Worm (Caenorhabditis elegans) whole organism, early embryonic: Measurements from ENCODE around the gene hsp-17.
"Not testable (repeated sequence)": the region's sequence is repeated elsewhere in the genome, so short reads cannot be mapped to it uniquely, and the experiment has no call there.

Experiments
- B0310.2 ChIP-seq: sonication (generic microtip); optimal IDR thresholded peaks from 2 replicates; lab custom pipeline; 2016; ENCODE audit warnings: mild to moderate bottlenecking, missing genetic modification characterization, missing compliant biosample characterization
- F13C5.2 ChIP-seq: sonication (generic microtip); optimal IDR thresholded peaks from 2 replicates; lab custom pipeline; 2017; ENCODE audit warnings: mild to moderate bottlenecking, missing genetic modification characterization, inconsistent platforms, missing compliant biosample characterization
- aly-1 ChIP-seq: sonication (generic microtip); optimal IDR thresholded peaks from 2 replicates; lab custom pipeline; 2016; ENCODE audit warnings: missing genetic modification characterization, missing compliant biosample characterization
- ama-1 ChIP-seq: fragments of 150-350 bp; optimal IDR thresholded peaks from 2 replicates; lab custom pipeline; 2014
- ceh-36 ChIP-seq: sonication (generic microtip); optimal IDR thresholded peaks from 2 replicates; lab custom pipeline; 2016; ENCODE audit warnings: missing genetic modification characterization, inconsistent platforms, missing compliant biosample characterization
- ets-7 ChIP-seq: sonication (generic microtip); optimal IDR thresholded peaks from 2 replicates; lab custom pipeline; 2016; ENCODE audit warnings: missing genotype, missing genetic modification characterization, missing compliant biosample characterization
- flt-1 ChIP-seq: fragments of 200-800 bp; sonication (Bioruptor generic); IDR thresholded peaks from 2 replicates; pipeline ENCODE4 v1.3.6; 2022; ENCODE audit warnings: missing genetic modification characterization, missing compliant biosample characterization
- hmg-4 ChIP-seq: fragments of 200-800 bp; sonication (Bioruptor generic); optimal IDR thresholded peaks from 2 replicates; lab custom pipeline; 2018; ENCODE audit warnings: mild to moderate bottlenecking, missing genetic modification characterization, missing compliant biosample characterization
- hnd-1 ChIP-seq: sonication (generic microtip); optimal IDR thresholded peaks from 2 replicates; lab custom pipeline; 2016; ENCODE audit warnings: missing genetic modification characterization, missing compliant biosample characterization
- pes-1 ChIP-seq: fragments of 200-800 bp; sonication (Bioruptor generic); IDR thresholded peaks from 2 replicates; pipeline ENCODE4 v1.3.6; 2022; ENCODE audit warnings: missing genetic modification reagents, missing genetic modification characterization, missing compliant biosample characterization
- scrt-1 ChIP-seq: fragments of 200-800 bp; sonication (Bioruptor generic); IDR thresholded peaks from 2 replicates; pipeline ENCODE4 v1.3.6; 2022; ENCODE audit warnings: missing genetic modification characterization, missing compliant biosample characterization
- sea-1 ChIP-seq: fragments of 200-800 bp; sonication (Bioruptor generic); conservative IDR thresholded peaks from 2 replicates; pipeline ENCODE4 v1.3.6; 2022; ENCODE audit warnings: missing genetic modification characterization, missing compliant biosample characterization
- tbx-11 ChIP-seq: fragments of 200-800 bp; sonication (Bioruptor generic); IDR thresholded peaks from 2 replicates; pipeline ENCODE4 v1.3.6; 2022; ENCODE audit warnings: missing genetic modification characterization, missing compliant biosample characterization

- not testable (repeated sequence) for TF ChIP-seq flt-1 (GFP tag; lab: Robert Waterston, UW); ama-1 (lab: Kevin White, UChicago); pes-1 (GFP tag; lab: Robert Waterston, UW); tbx-11; sea-1 (GFP tag; lab: Robert Waterston, UW); ets-7 (tag; lab: Kevin White, UChicago); F13C5.2 (tag; lab: Kevin White, UChicago); ceh-36 (tag; lab: Kevin White, UChicago); hmg-4 (GFP tag; lab: Kevin White, UChicago); hnd-1; scrt-1 (GFP tag; lab: Robert Waterston, UW); aly-1 (tag; lab: Kevin White, UChicago); B0310.2
These were observed 44.8 kb downstream of the hsp-17 start, which contains the start of gene C08D8.7 for ce11 chrV:8340924-8341323.
